Fruit fly (Drosophila melanogaster): Measurements from ENCODE around the gene Mettl3.

Gene Mettl3

dm6 chr3R:24031825-24032523 lies at the start of gene Mettl3, which contains the start of gene KrT95D:
Gene Mettl3 (plus strand): TSS chr3R:24032157.
Gene KrT95D (minus strand): TSS chr3R:24031827.
- TF ChIP-seq fru (GFP tag; optimal IDR thresholded peaks at IDR 0.05) (peak; percentile 26), Hr78 (GFP tag; optimal IDR thresholded peaks at IDR 0.05) (no peak), br (GFP tag; optimal IDR thresholded peaks at IDR 0.05) (peak; percentile 16), Jra (GFP tag; optimal IDR thresholded peaks at IDR 0.05) (no peak), CG9705 (GFP tag; optimal IDR thresholded peaks at IDR 0.05) (no peak), brk (GFP tag; optimal IDR thresholded peaks at IDR 0.05) (no peak), Abd-B (GFP tag; optimal IDR thresholded peaks at IDR 0.05) (no peak), tai (GFP tag; optimal IDR thresholded peaks at IDR 0.05) (no peak), CG32264 (GFP tag; optimal IDR thresholded peaks at IDR 0.05) (no peak), Dfd (GFP tag; optimal IDR thresholded peaks at IDR 0.05) (no peak), usp (GFP tag; optimal IDR thresholded peaks at IDR 0.05) (no peak), OdsH (GFP tag; optimal IDR thresholded peaks at IDR 0.05) (no peak), psq (GFP tag; optimal IDR thresholded peaks at IDR 0.05) (no peak), Sp1 (GFP tag; optimal IDR thresholded peaks at IDR 0.05) (no peak), HLH106 (tag; optimal IDR thresholded peaks at IDR 0.05) (peak; percentile 19), dsf (GFP tag; optimal IDR thresholded peaks at IDR 0.05; ENCODE audit: borderline replicate concordance) (peak; percentile 58), ey (GFP tag; optimal IDR thresholded peaks at IDR 0.05) (peak; percentile 12), Vsx2 (GFP tag; optimal IDR thresholded peaks at IDR 0.05; ENCODE audit: partially characterized antibody) (no peak), Mio (GFP tag; optimal IDR thresholded peaks at IDR 0.05) (no peak), sage (GFP tag; optimal IDR thresholded peaks at IDR 0.05) (no peak), Myc (optimal IDR thresholded peaks at IDR 0.05) (peak; percentile 16), rgr (GFP tag; optimal IDR thresholded peaks at IDR 0.05) (no peak), woc (GFP tag; optimal IDR thresholded peaks at IDR 0.05) (no peak), Hnf4 (GFP tag; optimal IDR thresholded peaks at IDR 0.05) (peak; percentile 55), Rel (GFP tag; optimal IDR thresholded peaks at IDR 0.05) (no peak), Rel (tag; optimal IDR thresholded peaks at IDR 0.05) (peak; percentile 4), Dif (GFP tag; optimal IDR thresholded peaks at IDR 0.05; ENCODE audit: partially characterized antibody) (no peak), GATAd (GFP tag; optimal IDR thresholded peaks at IDR 0.05) (no peak), jim (GFP tag; optimal IDR thresholded peaks at IDR 0.05) (no peak), dmrt93B (GFP tag; optimal IDR thresholded peaks at IDR 0.05) (no peak), pan (optimal IDR thresholded peaks at IDR 0.05) (no peak), h (GFP tag; optimal IDR thresholded peaks at IDR 0.05) (peak; percentile 26), sv (GFP tag; optimal IDR thresholded peaks at IDR 0.05) (no peak), Hr83 (GFP tag; optimal IDR thresholded peaks at IDR 0.05; ENCODE audit: poor library complexity, severe bottlenecking) (no peak), N (GFP tag; optimal IDR thresholded peaks at IDR 0.05) (no peak), foxo (GFP tag; optimal IDR thresholded peaks at IDR 0.05) (no peak)

dm6 chr3R:23986479-23986930 lies 45.5 kb upstream of the Mettl3 start, which contains the start of the genes CG13603 and CG5902:
Gene CG13603 (minus strand): TSS chr3R:23986569.
Gene CG5902 (plus strand): TSS chr3R:23986642.
- no peak for TF ChIP-seq Dif (GFP tag; optimal IDR thresholded peaks at IDR 0.05; ENCODE audit: partially characterized antibody)
- peak; percentile 45 for TF ChIP-seq jim (GFP tag; optimal IDR thresholded peaks at IDR 0.05)
- peak; percentile 77 for TF ChIP-seq Jra (GFP tag; optimal IDR thresholded peaks at IDR 0.05)
- TF ChIP-seq Mio (GFP tag; optimal IDR thresholded peaks at IDR 0.05), result no peak
- TF ChIP-seq Myc (optimal IDR thresholded peaks at IDR 0.05), result no peak
- peak; percentile 47 for TF ChIP-seq CG9705 (GFP tag; optimal IDR thresholded peaks at IDR 0.05)
- TF ChIP-seq rgr (GFP tag; optimal IDR thresholded peaks at IDR 0.05), result peak; percentile 75
- no peak for TF ChIP-seq Rel (GFP tag; optimal IDR thresholded peaks at IDR 0.05)
- peak; percentile 64 for TF ChIP-seq Rel (tag; optimal IDR thresholded peaks at IDR 0.05)
- no peak for TF ChIP-seq Hr78 (GFP tag; optimal IDR thresholded peaks at IDR 0.05)
- TF ChIP-seq CrebA (GFP tag; optimal IDR thresholded peaks at IDR 0.05; ENCODE audit: borderline replicate concordance), result no peak
- TF ChIP-seq Dfd (GFP tag; optimal IDR thresholded peaks at IDR 0.05), result no peak
- peak; percentile 14 for TF ChIP-seq sv (GFP tag; optimal IDR thresholded peaks at IDR 0.05)
- peak; percentile 97 for TF ChIP-seq Hr83 (GFP tag; optimal IDR thresholded peaks at IDR 0.05; ENCODE audit: poor library complexity, severe bottlenecking)
- TF ChIP-seq br (GFP tag; optimal IDR thresholded peaks at IDR 0.05), result peak; percentile 71
- TF ChIP-seq CG32264 (GFP tag; optimal IDR thresholded peaks at IDR 0.05), result no peak
- peak; percentile 83 for TF ChIP-seq Vsx2 (GFP tag; optimal IDR thresholded peaks at IDR 0.05; ENCODE audit: partially characterized antibody)
- no peak for TF ChIP-seq dl (GFP tag; optimal IDR thresholded peaks at IDR 0.05; ENCODE audit: insufficient read depth in 1 of 2, partially characterized antibody in 2 of 2)
- TF ChIP-seq usp (GFP tag; optimal IDR thresholded peaks at IDR 0.05), result no peak
- TF ChIP-seq h (GFP tag; optimal IDR thresholded peaks at IDR 0.05), result peak; percentile 74
- no peak for TF ChIP-seq brk (GFP tag; optimal IDR thresholded peaks at IDR 0.05)
- no peak for TF ChIP-seq N (GFP tag; optimal IDR thresholded peaks at IDR 0.05)
- peak; percentile 62 for TF ChIP-seq OdsH (GFP tag; optimal IDR thresholded peaks at IDR 0.05)
- no peak for TF ChIP-seq Abd-B (GFP tag; optimal IDR thresholded peaks at IDR 0.05)
- peak in 1 of 2 experiments; percentile 73 for TF ChIP-seq foxo (GFP tag; optimal IDR thresholded peaks at IDR 0.05)
- TF ChIP-seq tai (GFP tag; optimal IDR thresholded peaks at IDR 0.05), result no peak
- peak; percentile 72 for TF ChIP-seq fru (GFP tag; optimal IDR thresholded peaks at IDR 0.05)
- TF ChIP-seq woc (GFP tag; optimal IDR thresholded peaks at IDR 0.05), result no peak
- peak; percentile 22 for TF ChIP-seq psq (GFP tag; optimal IDR thresholded peaks at IDR 0.05)
- TF ChIP-seq sage (GFP tag; optimal IDR thresholded peaks at IDR 0.05), result no peak
- TF ChIP-seq pan (optimal IDR thresholded peaks at IDR 0.05), result no peak
- peak; percentile 35 for TF ChIP-seq HLH106 (tag; optimal IDR thresholded peaks at IDR 0.05)
- no peak for TF ChIP-seq dmrt93B (GFP tag; optimal IDR thresholded peaks at IDR 0.05)
- TF ChIP-seq lola (GFP tag; optimal IDR thresholded peaks at IDR 0.05), result no peak
- TF ChIP-seq GATAd (GFP tag; optimal IDR thresholded peaks at IDR 0.05), result no peak
- peak; percentile 15 for TF ChIP-seq Sp1 (GFP tag; optimal IDR thresholded peaks at IDR 0.05)
- no peak for TF ChIP-seq dsf (GFP tag; optimal IDR thresholded peaks at IDR 0.05; ENCODE audit: borderline replicate concordance)
- TF ChIP-seq Hnf4 (GFP tag; optimal IDR thresholded peaks at IDR 0.05), result peak; percentile 88
- no peak for TF ChIP-seq ey (GFP tag; optimal IDR thresholded peaks at IDR 0.05)
